Worm (Caenorhabditis elegans) whole organism, young adult: Measurements from ENCODE around the gene bpl-1.

Experiments used
- B0035.1 ChIP-seq: sonication (generic microtip); optimal IDR thresholded peaks from 2 replicates; lab custom pipeline; 2016; ENCODE audit warnings: missing genetic modification characterization, mild to moderate bottlenecking, missing compliant biosample characterization, missing genotype, missing genetic modification reagents
- B0261.1 ChIP-seq: sonication (generic microtip); optimal IDR thresholded peaks from 2 replicates; lab custom pipeline; 2016; ENCODE audit warnings: mild to moderate bottlenecking, missing genetic modification characterization, moderate library complexity, missing compliant biosample characterization
- B0336.3 ChIP-seq: fragments of 200-800 bp; sonication (Bioruptor generic); IDR thresholded peaks from 2 replicates; pipeline ENCODE4 v1.3.6; 2022; ENCODE audit warnings: missing genetic modification characterization, missing compliant biosample characterization
- C17E4.6 ChIP-seq: fragments of 200-800 bp; sonication (Bioruptor generic); IDR thresholded peaks from 2 replicates; pipeline ENCODE4 v1.3.6; 2022; ENCODE audit warnings: missing genetic modification reagents, missing genetic modification characterization, missing compliant biosample characterization
- F23B12.7 ChIP-seq: sonication (generic microtip); optimal IDR thresholded peaks from 2 replicates; lab custom pipeline; 2017; ENCODE audit warnings: missing genetic modification characterization, mild to moderate bottlenecking, missing compliant biosample characterization, antibody characterized with exemption, moderate library complexity; ENCODE audit not compliant: insufficient read depth
- F33H1.4 ChIP-seq: fragments of 200-800 bp; sonication (Bioruptor generic); IDR thresholded peaks from 2 replicates; pipeline ENCODE4 v1.3.6; 2022; ENCODE audit warnings: missing genetic modification reagents, missing genetic modification characterization, missing compliant biosample characterization
- F37B4.10 ChIP-seq: fragments of 200-800 bp; sonication (Bioruptor generic); IDR thresholded peaks from 2 replicates; pipeline ENCODE4 v1.3.6; 2022; ENCODE audit warnings: missing genetic modification characterization, missing compliant biosample characterization
- F49E8.2 ChIP-seq: sonication (generic microtip); optimal IDR thresholded peaks from 3 replicates; lab custom pipeline; 2017; ENCODE audit warnings: missing genetic modification characterization, mild to moderate bottlenecking, missing compliant biosample characterization, antibody characterized with exemption, moderate library complexity; ENCODE audit not compliant: insufficient read depth
- F55B11.4 ChIP-seq: sonication (generic microtip); optimal IDR thresholded peaks from 2 replicates; lab custom pipeline; 2016; ENCODE audit warnings: missing compliant biosample characterization, missing genetic modification characterization, borderline replicate concordance; ENCODE audit not compliant: insufficient read depth
- K11D2.4 ChIP-seq: fragments of 200-800 bp; sonication (Bioruptor generic); IDR thresholded peaks from 2 replicates; pipeline ENCODE4 v1.3.6; 2022; ENCODE audit warnings: missing genetic modification reagents, missing genetic modification characterization, missing compliant biosample characterization
- K12H6.12 ChIP-seq: fragments of 200-800 bp; sonication (Bioruptor generic); optimal IDR thresholded peaks from 2 replicates; lab custom pipeline; 2018; ENCODE audit warnings: mild to moderate bottlenecking, missing genetic modification characterization, missing compliant biosample characterization
- T07F8.4 ChIP-seq: sonication (generic microtip); optimal IDR thresholded peaks from 2 replicates; lab custom pipeline; 2016; ENCODE audit warnings: mild to moderate bottlenecking, missing genetic modification characterization, moderate library complexity, missing compliant biosample characterization
- T26A5.8 ChIP-seq: sonication (generic microtip); optimal IDR thresholded peaks from 2 replicates; lab custom pipeline; 2016; ENCODE audit warnings: missing genetic modification characterization, missing compliant biosample characterization
- Y53G8AR.9 ChIP-seq: fragments of 200-800 bp; sonication (Bioruptor generic); conservative IDR thresholded peaks from 2 replicates; pipeline ENCODE4 v1.3.6; 2022; ENCODE audit warnings: missing genetic modification reagents, missing genetic modification characterization, missing compliant biosample characterization
- Y56A3A.18 ChIP-seq: fragments of 200-800 bp; sonication (Bioruptor generic); IDR thresholded peaks from 2 replicates; pipeline ENCODE4 v1.3.6; 2022; ENCODE audit warnings: missing genetic modification reagents, missing genetic modification characterization, missing compliant biosample characterization
- Y79H2A.3 ChIP-seq: fragments of 200-800 bp; sonication (Bioruptor generic); conservative IDR thresholded peaks from 2 replicates; pipeline ENCODE4 v1.3.6; 2022; ENCODE audit warnings: missing genetic modification reagents, missing genetic modification characterization, missing compliant biosample characterization
- Y95B8A.8 ChIP-seq: fragments of 200-800 bp; sonication (Bioruptor generic); IDR thresholded peaks from 2 replicates; pipeline ENCODE4 v1.3.6; 2022; ENCODE audit warnings: missing genetic modification reagents, missing genetic modification characterization, missing compliant biosample characterization
- ama-1 ChIP-seq, 3 experiments: fragments of 150-350 bp in 1 of 3; sonication (generic microtip) in 2 of 3; optimal IDR thresholded peaks; 2 replicates each; lab custom pipeline; 2014 to 2018; ENCODE audit warnings: missing biosample characterization in 2 of 3, missing genetic modification characterization in 2 of 3, missing genetic modification reagents in 2 of 3
- aptf-3 ChIP-seq: fragments of 200-800 bp; sonication (Bioruptor generic); IDR thresholded peaks from 2 replicates; pipeline ENCODE4 v1.3.6; 2022; ENCODE audit warnings: missing genetic modification characterization, missing compliant biosample characterization
- attf-5 ChIP-seq: fragments of 200-800 bp; sonication (Bioruptor generic); optimal IDR thresholded peaks from 2 replicates; lab custom pipeline; 2018; ENCODE audit warnings: mild to moderate bottlenecking, missing genetic modification characterization, missing compliant biosample characterization
- ccch-3 ChIP-seq: fragments of 200-800 bp; sonication (Bioruptor generic); optimal IDR thresholded peaks from 2 replicates; lab custom pipeline; 2018; ENCODE audit warnings: mild to moderate bottlenecking, missing genetic modification characterization, missing compliant biosample characterization
- cebp-1 ChIP-seq, 2 experiments: fragments of 200-800 bp in 1 of 2; sonication (Bioruptor generic) in 1 of 2; sonication (generic microtip) in 1 of 2; IDR thresholded peaks in 1 of 2; optimal IDR thresholded peaks in 1 of 2; 2 replicates each; pipeline versions ENCODE4 v1.3.6 to Lab custom; 2017 to 2022; ENCODE audit warnings: missing compliant biosample characterization in 2 of 2, missing genetic modification characterization in 2 of 2, mild to moderate bottlenecking in 1 of 2, missing genetic modification reagents in 1 of 2, moderate library complexity in 1 of 2
- ceh-100 ChIP-seq: fragments of 200-800 bp; sonication (Bioruptor generic); IDR thresholded peaks from 2 replicates; pipeline ENCODE4 v1.3.6; 2022; ENCODE audit warnings: missing genetic modification reagents, missing genetic modification characterization, missing compliant biosample characterization
- ceh-27 ChIP-seq: fragments of 200-800 bp; sonication (Bioruptor generic); optimal IDR thresholded peaks from 2 replicates; lab custom pipeline; 2018; ENCODE audit warnings: mild to moderate bottlenecking, missing genetic modification characterization, moderate library complexity, missing compliant biosample characterization
- die-1 ChIP-seq: sonication (generic microtip); optimal IDR thresholded peaks from 2 replicates; lab custom pipeline; 2016; ENCODE audit warnings: missing genotype, mild to moderate bottlenecking, missing genetic modification characterization, missing compliant biosample characterization
- egl-18 ChIP-seq: fragments of 200-800 bp; sonication (Bioruptor generic); IDR thresholded peaks from 2 replicates; pipeline ENCODE4 v1.3.6; 2022; ENCODE audit warnings: missing genetic modification reagents, missing genetic modification characterization, missing compliant biosample characterization
- ekl-4 ChIP-seq: fragments of 200-800 bp; sonication (Bioruptor generic); IDR thresholded peaks from 2 replicates; pipeline ENCODE4 v1.3.6; 2022; ENCODE audit warnings: missing genetic modification reagents, missing genetic modification characterization, missing compliant biosample characterization
- fkh-3 ChIP-seq: sonication (generic microtip); optimal IDR thresholded peaks from 2 replicates; lab custom pipeline; 2016; ENCODE audit warnings: mild to moderate bottlenecking, missing genetic modification characterization, missing compliant biosample characterization
- gei-17 ChIP-seq: fragments of 200-800 bp; sonication (Bioruptor generic); optimal IDR thresholded peaks from 2 replicates; lab custom pipeline; 2018; ENCODE audit warnings: mild to moderate bottlenecking, missing genetic modification characterization, missing compliant biosample characterization
- hlh-12 ChIP-seq: sonication (generic microtip); optimal IDR thresholded peaks from 2 replicates; lab custom pipeline; 2016; ENCODE audit warnings: missing genetic modification characterization, missing compliant biosample characterization
- hmg-1.2 ChIP-seq: fragments of 200-800 bp; sonication (Bioruptor generic); IDR thresholded peaks from 2 replicates; pipeline ENCODE4 v1.3.6; 2022; ENCODE audit warnings: missing genetic modification reagents, missing genetic modification characterization, missing compliant biosample characterization
- lin-40 ChIP-seq: sonication (generic microtip); optimal IDR thresholded peaks from 2 replicates; lab custom pipeline; 2016; ENCODE audit warnings: missing genetic modification characterization, mild to moderate bottlenecking, missing compliant biosample characterization, missing genotype, missing genetic modification reagents
- lsl-1 ChIP-seq: fragments of 200-800 bp; sonication (Bioruptor generic); optimal IDR thresholded peaks from 2 replicates; lab custom pipeline; 2018; ENCODE audit warnings: mild to moderate bottlenecking, missing genetic modification characterization, moderate library complexity, missing compliant biosample characterization
- madf-8 ChIP-seq: fragments of 200-800 bp; sonication (Bioruptor generic); conservative IDR thresholded peaks from 2 replicates; pipeline ENCODE4 v1.3.6; 2022; ENCODE audit warnings: missing genetic modification reagents, missing genetic modification characterization, missing compliant biosample characterization
- mcd-1 ChIP-seq: fragments of 200-800 bp; sonication (Bioruptor generic); IDR thresholded peaks from 2 replicates; pipeline ENCODE4 v1.3.6; 2022; ENCODE audit warnings: missing genetic modification reagents, missing genetic modification characterization, missing compliant biosample characterization
- nfya-2 ChIP-seq: fragments of 200-800 bp; sonication (Bioruptor generic); IDR thresholded peaks from 2 replicates; pipeline ENCODE4 v1.3.6; 2022; ENCODE audit warnings: missing genetic modification reagents, missing genetic modification characterization, missing compliant biosample characterization
- nhr-80 ChIP-seq: sonication (generic microtip); optimal IDR thresholded peaks from 2 replicates; lab custom pipeline; 2016; ENCODE audit warnings: missing genetic modification characterization, missing compliant biosample characterization
- pbrm-1 ChIP-seq: fragments of 200-800 bp; sonication (Bioruptor generic); IDR thresholded peaks from 2 replicates; pipeline ENCODE4 v1.3.6; 2022; ENCODE audit warnings: missing genetic modification reagents, missing genetic modification characterization, missing compliant biosample characterization
- rec-8 ChIP-seq, 2 experiments: sonication (generic microtip); optimal IDR thresholded peaks; 2 replicates each; lab custom pipeline; 2016; ENCODE audit warnings: mild to moderate bottlenecking in 2 of 2, missing genetic modification characterization in 2 of 2, missing genetic modification reagents in 2 of 2, missing genotype in 2 of 2, missing biosample characterization in 1 of 2, missing compliant biosample characterization in 1 of 2, moderate library complexity in 1 of 2
- repo-1 ChIP-seq: sonication (generic microtip); optimal IDR thresholded peaks from 2 replicates; lab custom pipeline; 2017; ENCODE audit warnings: mild to moderate bottlenecking, missing genetic modification characterization, missing compliant biosample characterization
- snpc-3.4 ChIP-seq: sonication (generic microtip); optimal IDR thresholded peaks from 2 replicates; lab custom pipeline; 2017; ENCODE audit warnings: missing genetic modification characterization, mild to moderate bottlenecking, missing compliant biosample characterization, antibody characterized with exemption, moderate library complexity, missing genotype, missing genetic modification reagents
- snpc-4 ChIP-seq, 5 experiments: fragments of 150-350 bp in 1 of 5; sonication (generic microtip) in 4 of 5; optimal IDR thresholded peaks; 2 replicates each; lab custom pipeline; 2014 to 2018; ENCODE audit warnings: missing genetic modification characterization in 5 of 5, missing biosample characterization in 3 of 5, antibody characterized with exemption in 2 of 5, mild to moderate bottlenecking in 2 of 5, missing compliant biosample characterization in 2 of 5, missing genotype in 2 of 5, moderate library complexity in 2 of 5, missing genetic modification reagents in 1 of 5
- zim-3 ChIP-seq: sonication (generic microtip); optimal IDR thresholded peaks from 2 replicates; lab custom pipeline; 2017; ENCODE audit warnings: mild to moderate bottlenecking, missing genetic modification characterization, moderate library complexity, missing compliant biosample characterization
- ztf-18 ChIP-seq: sonication (generic microtip); optimal IDR thresholded peaks from 2 replicates; lab custom pipeline; 2016; ENCODE audit warnings: missing genotype, mild to moderate bottlenecking, missing genetic modification characterization, missing compliant biosample characterization
- ztf-22 ChIP-seq: fragments of 200-800 bp; sonication (Bioruptor generic); optimal IDR thresholded peaks from 2 replicates; lab custom pipeline; 2018; ENCODE audit warnings: mild to moderate bottlenecking, missing genetic modification characterization, moderate library complexity, missing compliant biosample characterization

bpl-1 gene

DNA sequence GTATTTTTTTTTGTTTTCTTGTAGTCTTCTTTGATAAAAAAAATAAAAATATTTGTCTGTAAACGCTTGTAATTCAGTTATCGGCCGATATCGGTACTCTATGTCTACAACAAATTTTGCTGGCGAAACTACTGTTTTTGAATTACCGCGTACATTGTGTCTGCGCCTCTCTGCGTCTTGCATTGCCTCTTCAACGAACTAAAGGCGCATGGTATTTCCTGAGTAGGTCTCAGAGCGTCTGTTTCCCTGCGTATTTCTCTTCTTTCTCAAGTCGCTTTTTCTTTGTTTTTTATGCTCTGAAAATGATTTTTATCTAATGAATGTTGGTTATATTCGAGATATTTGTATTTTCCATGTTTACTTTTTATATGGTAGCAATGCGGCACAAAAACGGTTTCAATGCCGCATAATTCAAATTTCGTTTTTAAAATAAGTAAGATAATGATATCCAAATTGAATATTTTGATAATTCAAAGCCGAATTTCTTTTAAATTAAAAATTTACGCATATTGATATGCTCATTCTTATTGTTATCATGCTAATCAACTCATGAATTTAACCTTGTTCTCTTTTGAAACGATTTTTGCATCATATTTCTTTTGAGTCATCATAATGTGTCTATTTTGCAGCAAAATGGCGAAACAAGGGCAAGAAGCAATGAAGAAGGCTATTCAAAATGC lies 23.1 kb upstream of the bpl-1 start, which contains the start of gene phb-2:
phb-2 (plus strand) TSS at position 630 of the 680 bp plus-strand sequence.
- TF ChIP-seq F33H1.4: peak; percentile 84
- TF ChIP-seq aptf-3 (GFP tag; lab: Robert Waterston, UW): no peak
- TF ChIP-seq repo-1 (tag; lab: Kevin White, UChicago): no peak
- TF ChIP-seq madf-8 (GFP tag; lab: Robert Waterston, UW): 0 out of 2 replicates have a peak, but pooled peaks have one; percentile 25
- TF ChIP-seq ama-1 (optimal IDR thresholded peaks at IDR 0.05; lab: Kevin White, UChicago): no peak
- TF ChIP-seq ama-1 (GFP tag; optimal IDR thresholded peaks at IDR 0.05; lab: Kevin White, UChicago): peak in 1 of 2 experiments; percentile 32
- TF ChIP-seq mcd-1 (GFP tag; lab: Robert Waterston, UW): peak; percentile 75
- TF ChIP-seq nfya-2 (GFP tag; lab: Robert Waterston, UW): no peak
- TF ChIP-seq egl-18 (GFP tag; lab: Robert Waterston, UW): no peak
- TF ChIP-seq gei-17 (GFP tag; lab: Kevin White, UChicago): no peak
- TF ChIP-seq B0035.1 (tag; lab: Kevin White, UChicago): no peak
- TF ChIP-seq T07F8.4: no peak
- TF ChIP-seq F37B4.10 (GFP tag; lab: Robert Waterston, UW): no peak
- TF ChIP-seq snpc-4 (GFP tag; optimal IDR thresholded peaks at IDR 0.05; lab: Kevin White, UChicago): no peak
- TF ChIP-seq snpc-4 (tag; optimal IDR thresholded peaks at IDR 0.05; lab: Kevin White, UChicago): peak; percentile 5 to 51 (median 15)
- no peak for TF ChIP-seq Y56A3A.18 (GFP tag; lab: Robert Waterston, UW)
- peak; percentile 2 for TF ChIP-seq ccch-3 (GFP tag; lab: Kevin White, UChicago)
- no peak for TF ChIP-seq rec-8 (tag; optimal IDR thresholded peaks at IDR 0.05; lab: Kevin White, UChicago)
- peak; percentile 77 for TF ChIP-seq attf-5 (GFP tag; lab: Kevin White, UChicago)
- TF ChIP-seq F55B11.4 (tag; lab: Kevin White, UChicago): no peak
- no peak for TF ChIP-seq B0261.1 (tag; lab: Kevin White, UChicago)
- TF ChIP-seq lsl-1 (GFP tag; lab: Kevin White, UChicago): peak; percentile 50
- TF ChIP-seq F23B12.7 (tag; lab: Kevin White, UChicago): peak; percentile 95
- no peak for TF ChIP-seq hlh-12
- TF ChIP-seq ceh-27 (GFP tag; lab: Kevin White, UChicago): peak; percentile 68
- no peak for TF ChIP-seq fkh-3 (tag; lab: Kevin White, UChicago)
- TF ChIP-seq K11D2.4: no peak
- peak; percentile 17 for TF ChIP-seq F49E8.2 (tag; lab: Kevin White, UChicago)
- peak; percentile 38 for TF ChIP-seq lin-40 (tag; lab: Kevin White, UChicago)
- no peak for TF ChIP-seq T26A5.8 (tag; lab: Kevin White, UChicago)
- no peak for TF ChIP-seq Y79H2A.3 (GFP tag; lab: Robert Waterston, UW)
- TF ChIP-seq Y95B8A.8 (GFP tag; lab: Robert Waterston, UW): no peak
- peak; percentile 41; the same call in 1 of the 2 replicates for TF ChIP-seq ceh-100
- TF ChIP-seq ztf-18 (tag; lab: Kevin White, UChicago): peak; percentile 27
- TF ChIP-seq die-1: peak; percentile 0
- TF ChIP-seq Y53G8AR.9 (GFP tag; lab: Robert Waterston, UW): 0 out of 2 replicates have a peak, but pooled peaks have one; percentile 29
- peak; percentile 48; the same call in 1 of the 2 replicates for TF ChIP-seq pbrm-1 (GFP tag; lab: Robert Waterston, UW)
- no peak for TF ChIP-seq ztf-22 (GFP tag; lab: Kevin White, UChicago)
- peak; percentile 59 for TF ChIP-seq ekl-4 (GFP tag; lab: Robert Waterston, UW)
- peak; percentile 25 for TF ChIP-seq K12H6.12 (tag; lab: Kevin White, UChicago)
- TF ChIP-seq hmg-1.2 (GFP tag; lab: Robert Waterston, UW): peak; percentile 92
- peak; percentile 13 for TF ChIP-seq nhr-80 (tag; lab: Kevin White, UChicago)
- TF ChIP-seq B0336.3 (GFP tag; lab: Robert Waterston, UW): no peak
- TF ChIP-seq snpc-3.4 (tag; lab: Kevin White, UChicago): peak; percentile 19
- TF ChIP-seq cebp-1 (GFP tag; IDR thresholded peaks at IDR 0.05; lab: Robert Waterston, UW): 0 out of 2 replicates have a peak, but pooled peaks have one; percentile 14
- peak; percentile 59 for TF ChIP-seq cebp-1 (tag; optimal IDR thresholded peaks at IDR 0.05; lab: Kevin White, UChicago)
- peak; percentile 39; the same call in 1 of the 2 replicates for TF ChIP-seq C17E4.6 (GFP tag; lab: Robert Waterston, UW)
- TF ChIP-seq zim-3 (tag; lab: Kevin White, UChicago): no peak
